Fruit fly (Drosophila melanogaster) Kc167 (cell line): ENCODE measurements around the gene Rpt3R.

Experiments used
- Myc ChIP-seq: fragments of >200 bp; optimal IDR thresholded peaks from 2 replicates; lab custom pipeline; 2017; ENCODE audit warnings: missing external identifiers
- Sin3A ChIP-seq: fragments of >200 bp; optimal IDR thresholded peaks from 2 replicates; lab custom pipeline; 2018; ENCODE audit warnings: missing external identifiers
- h ChIP-seq: fragments of >200 bp; optimal IDR thresholded peaks from 3 replicates; lab custom pipeline; 2018; ENCODE audit warnings: missing external identifiers
- insv ChIP-seq: fragments of >200 bp; optimal IDR thresholded peaks from 3 replicates; lab custom pipeline; 2018; ENCODE audit warnings: missing external identifiers
- psq ChIP-seq: fragments of >200 bp; optimal IDR thresholded peaks from 2 replicates; lab custom pipeline; 2017; ENCODE audit warnings: missing external identifiers
- ttk ChIP-seq: sonication (Bioruptor generic); optimal IDR thresholded peaks from 2 replicates; lab custom pipeline; 2017; ENCODE audit warnings: missing external identifiers

The Rpt3R gene

DNA sequence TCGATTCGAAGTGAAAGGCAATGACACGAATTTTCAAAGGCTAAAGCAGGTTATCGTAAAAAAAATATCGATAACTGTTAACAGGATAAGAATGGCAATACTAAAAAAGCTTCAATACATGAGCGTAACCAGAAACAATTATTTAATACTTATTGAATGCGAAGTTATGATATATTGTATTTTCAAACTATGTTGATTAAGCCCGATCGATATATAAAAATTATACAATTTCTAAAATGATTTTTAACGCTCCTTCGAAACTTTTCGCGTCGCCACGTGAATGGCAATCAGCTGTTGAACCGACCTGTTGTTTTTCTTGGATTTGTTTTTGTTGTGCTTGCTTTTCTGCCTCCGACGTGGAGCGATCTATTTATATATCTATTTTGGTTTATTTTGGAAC lies at the start of gene Rpt3R, which contains the start of gene Alg12:
Gene Rpt3R, minus strand, starts transcription at position 324 of the 400 bp plus-strand sequence.
Gene Alg12, plus strand, starts transcription at position 305 of the 400 bp plus-strand sequence.
- no peak for TF ChIP-seq Myc (lab: Kevin White, UChicago)
- no peak for TF ChIP-seq insv (lab: Kevin White, UChicago)
- TF ChIP-seq psq (lab: Kevin White, UChicago), result no peak

- no peak for TF ChIP-seq insv (lab: Kevin White, UChicago)
Observed at dm6 chr3R:9800644-9801330, 44.5 kb upstream of the Rpt3R start, which contains the start of the genes CG9467 and CG8526. CG9467 (minus strand) TSS chr3R:9801026. CG8526 (plus strand) TSS chr3R:9801280.

- no peak for TF ChIP-seq psq (lab: Kevin White, UChicago)
- TF ChIP-seq Myc (lab: Kevin White, UChicago), result no peak
- no peak for TF ChIP-seq ttk (lab: Kevin White, UChicago)
- TF ChIP-seq Sin3A (lab: Kevin White, UChicago), result no peak
- TF ChIP-seq insv (lab: Kevin White, UChicago), result no peak
Observed at dm6 chr3R:9793018-9793417, 36.7 kb upstream of the Rpt3R start, which contains the start of gene CG8516. CG8516 (plus strand) TSS chr3R:9793295.

- no peak for TF ChIP-seq h (lab: Kevin White, UChicago)
- no peak for TF ChIP-seq psq (lab: Kevin White, UChicago)
- TF ChIP-seq insv (lab: Kevin White, UChicago), result no peak
- TF ChIP-seq Myc (lab: Kevin White, UChicago), result no peak
- no peak for TF ChIP-seq Sin3A (lab: Kevin White, UChicago)
- no peak for TF ChIP-seq ttk (lab: Kevin White, UChicago)
Observed at dm6 chr3R:9791177-9791806, 35.0 kb upstream of the Rpt3R start, which contains the start of the genes CG12945 and CG8507. CG12945 (minus strand) TSS chr3R:9791221. CG8507 (plus strand) TSS chr3R:9791483.

DNA sequence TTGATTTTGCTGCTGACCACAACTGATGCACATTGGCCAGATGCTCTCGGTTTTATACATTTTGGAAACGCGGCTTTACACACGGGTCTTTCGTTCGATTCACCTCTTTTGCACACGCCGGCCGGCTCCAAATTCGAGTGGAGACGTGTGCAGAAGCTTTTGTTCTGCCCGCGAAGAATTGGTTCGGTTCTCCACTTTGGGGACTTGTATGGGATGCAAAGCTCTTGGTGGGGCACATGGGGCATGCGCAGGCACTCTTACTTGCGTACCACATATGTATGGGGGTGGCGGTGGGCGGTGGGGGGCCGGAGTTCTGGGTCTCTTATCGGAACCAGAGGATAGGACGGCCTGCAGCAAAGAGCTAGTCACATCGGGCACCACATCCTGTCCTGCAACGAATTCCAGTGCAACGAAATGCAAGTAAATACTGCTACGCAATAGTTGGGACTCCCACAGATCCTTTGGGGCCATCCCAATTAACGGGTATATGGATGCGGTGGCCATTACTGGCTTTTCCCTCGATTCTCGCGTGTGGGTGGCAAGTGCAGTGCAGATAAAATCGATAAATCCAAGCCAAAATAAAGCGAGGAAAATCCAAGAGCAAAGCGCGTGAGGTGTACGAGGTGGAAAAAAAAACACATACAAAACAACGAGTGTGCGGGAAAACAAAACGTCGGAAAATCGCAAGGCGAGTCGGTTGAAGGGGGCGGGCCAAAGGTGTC lies 28.2 kb upstream of the Rpt3R start, which contains the start of the genes MtnA and CG8500:
Gene MtnA, minus strand, starts transcription at position 30 of the 722 bp plus-strand sequence.
Gene CG8500, plus strand, starts transcription at position 313 of the 722 bp plus-strand sequence.
- TF ChIP-seq insv (lab: Kevin White, UChicago), result no peak
- TF ChIP-seq Myc (lab: Kevin White, UChicago), result no peak
- TF ChIP-seq psq (lab: Kevin White, UChicago), result no peak
- TF ChIP-seq Sin3A (lab: Kevin White, UChicago), result no peak
- no peak for TF ChIP-seq ttk (lab: Kevin White, UChicago)
- no peak for TF ChIP-seq h (lab: Kevin White, UChicago)

- TF ChIP-seq h (lab: Kevin White, UChicago), result no peak
- no peak for TF ChIP-seq psq (lab: Kevin White, UChicago)
- no peak for TF ChIP-seq Sin3A (lab: Kevin White, UChicago)
- no peak for TF ChIP-seq insv (lab: Kevin White, UChicago)
- no peak for TF ChIP-seq ttk (lab: Kevin White, UChicago)
- no peak for TF ChIP-seq Myc (lab: Kevin White, UChicago)
Observed at dm6 chr3R:9783240-9783917, 27.1 kb upstream of the Rpt3R start.

DNA sequence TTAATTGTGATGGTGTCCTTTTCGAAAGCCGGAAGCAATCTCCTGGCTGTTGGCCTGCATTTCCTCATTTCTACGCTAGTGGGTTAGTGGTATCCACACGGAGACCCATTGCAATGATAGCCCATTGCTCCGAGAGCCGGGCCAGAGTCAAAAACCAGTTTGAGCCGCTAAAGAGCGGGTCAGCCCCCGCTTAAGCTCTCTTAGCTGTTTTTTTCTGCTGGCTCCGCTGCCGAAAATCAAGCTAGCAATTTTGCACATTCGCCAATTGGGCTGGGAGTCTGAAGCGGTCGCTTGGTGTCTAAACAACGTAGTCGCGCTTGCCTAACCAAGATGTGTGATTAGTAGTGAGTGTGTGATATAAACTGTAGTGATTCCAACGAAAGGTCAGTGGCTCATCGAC lies 23.5 kb upstream of the Rpt3R start, which contains the start of gene CG12947:
Gene CG12947, plus strand, starts transcription at position 301 of the 400 bp plus-strand sequence.
- TF ChIP-seq Sin3A (lab: Kevin White, UChicago) (no peak), h (lab: Kevin White, UChicago) (no peak), psq (lab: Kevin White, UChicago) (no peak), Myc (lab: Kevin White, UChicago) (no peak), insv (lab: Kevin White, UChicago) (no peak), ttk (lab: Kevin White, UChicago) (no peak)

dm6 chr3R:9777941-9778360 lies 21.6 kb upstream of the Rpt3R start, which contains the start of gene RpS29:
RpS29 (plus strand) TSS chr3R:9778042.
- TF ChIP-seq insv (lab: Kevin White, UChicago), result no peak
- no peak for TF ChIP-seq psq (lab: Kevin White, UChicago)
- TF ChIP-seq Myc (lab: Kevin White, UChicago), result no peak
- no peak for TF ChIP-seq h (lab: Kevin White, UChicago)
- no peak for TF ChIP-seq ttk (lab: Kevin White, UChicago)
- no peak for TF ChIP-seq Sin3A (lab: Kevin White, UChicago)

DNA sequence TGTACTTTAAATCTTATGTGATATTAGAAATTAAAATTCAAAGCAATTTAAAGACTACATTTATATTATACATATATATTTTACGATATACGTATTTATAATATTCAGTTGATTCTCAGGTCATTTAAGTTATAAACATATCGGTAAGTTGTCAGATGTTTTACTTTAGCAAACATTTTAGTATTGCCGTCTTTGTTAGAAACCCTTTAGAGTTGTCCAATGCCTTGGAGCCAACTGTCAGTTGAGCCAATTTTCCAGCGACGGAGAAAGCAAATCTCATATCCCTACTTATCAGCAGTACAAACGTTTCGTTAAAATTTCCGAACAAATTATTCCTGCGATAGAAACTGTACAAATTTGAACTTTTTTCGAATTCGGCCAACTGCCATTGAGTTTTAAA lies 18.5 kb upstream of the Rpt3R start, which contains the start of gene topi:
Gene topi, plus strand, starts transcription at position 301 of the 400 bp plus-strand sequence.
- TF ChIP-seq ttk (lab: Kevin White, UChicago) (no peak), h (lab: Kevin White, UChicago) (no peak), insv (lab: Kevin White, UChicago) (no peak), psq (lab: Kevin White, UChicago) (no peak), Sin3A (lab: Kevin White, UChicago) (no peak), Myc (lab: Kevin White, UChicago) (no peak)

dm6 chr3R:9774147-9774546 lies 17.8 kb upstream of the Rpt3R start, which contains the start of gene Whamy:
Whamy (minus strand) TSS chr3R:9774419.
- TF ChIP-seq h (lab: Kevin White, UChicago) (no peak), psq (lab: Kevin White, UChicago) (no peak), insv (lab: Kevin White, UChicago) (no peak), ttk (lab: Kevin White, UChicago) (no peak), Myc (lab: Kevin White, UChicago) (no peak), Sin3A (lab: Kevin White, UChicago) (no peak)
